Fruit fly (Drosophila melanogaster) whole organism, embryonic: ENCODE results near the gene tai.

Experiments
- Asciz ChIP-seq: fragments of 200-800 bp; sonication (Bioruptor generic); optimal IDR thresholded peaks from 2 replicates; lab custom pipeline; 2017; ENCODE audit warnings: missing biosample characterization, mild to moderate bottlenecking, missing genetic modification characterization, missing genetic modification reagents
- Awh ChIP-seq: fragments of 200-800 bp; sonication (Bioruptor generic); IDR thresholded peaks from 2 replicates; pipeline ENCODE4, ENCODE4 v1.3.6; 2022; ENCODE audit warnings: missing biosample characterization, missing genetic modification characterization
- Bdp1 ChIP-seq: fragments of 200-800 bp; sonication (Bioruptor generic); optimal IDR thresholded peaks from 3 replicates; lab custom pipeline; 2016; ENCODE audit warnings: missing biosample characterization, missing genetic modification characterization
- Bgb ChIP-seq: fragments of 200-800 bp; sonication (Bioruptor generic); IDR thresholded peaks from 2 replicates; pipeline ENCODE4 v1.3.6; 2022; ENCODE audit warnings: missing biosample characterization, missing genetic modification characterization; ENCODE audit not compliant: partially characterized antibody
- CG10543 ChIP-seq: fragments of 200-800 bp; sonication (Bioruptor generic); optimal IDR thresholded peaks from 3 replicates; lab custom pipeline; 2017; ENCODE audit warnings: missing biosample characterization, mild to moderate bottlenecking, missing genetic modification characterization, moderate library complexity
- CG10959 ChIP-seq: fragments of 200-800 bp; sonication (Bioruptor generic); IDR thresholded peaks from 2 replicates; pipeline ENCODE4 v1.3.6; 2022; ENCODE audit warnings: missing biosample characterization, missing genetic modification characterization
- CG11723 ChIP-seq: fragments of 200-800 bp; sonication (Bioruptor generic); optimal IDR thresholded peaks from 2 replicates; lab custom pipeline; 2017; ENCODE audit warnings: missing biosample characterization, mild to moderate bottlenecking, missing genetic modification characterization
- CG13894 ChIP-seq: fragments of 200-800 bp; sonication (Bioruptor generic); optimal IDR thresholded peaks from 3 replicates; lab custom pipeline; 2018; ENCODE audit warnings: missing biosample characterization, mild to moderate bottlenecking, missing genetic modification characterization, moderate library complexity
- CG1529 ChIP-seq: fragments of 200-800 bp; sonication (Bioruptor generic); optimal IDR thresholded peaks from 3 replicates; lab custom pipeline; 2018; ENCODE audit warnings: missing biosample characterization, missing genetic modification characterization
- CG1602 ChIP-seq: fragments of 200-800 bp; sonication (Bioruptor generic); optimal IDR thresholded peaks from 3 replicates; lab custom pipeline; 2016; ENCODE audit warnings: missing biosample characterization, missing genetic modification characterization
- CG1832 ChIP-seq: fragments of 200-800 bp; sonication (Bioruptor generic); optimal IDR thresholded peaks from 2 replicates; lab custom pipeline; 2017; ENCODE audit warnings: missing biosample characterization, mild to moderate bottlenecking, missing genetic modification characterization, inconsistent platforms
- CG2712 ChIP-seq: fragments of 200-800 bp; optimal IDR thresholded peaks from 3 replicates; lab custom pipeline; 2019; ENCODE audit warnings: missing biosample characterization, mild to moderate bottlenecking, missing genetic modification characterization, moderate library complexity
- CG30403 ChIP-seq: fragments of 200-800 bp; sonication (Bioruptor generic); optimal IDR thresholded peaks from 3 replicates; lab custom pipeline; 2016; ENCODE audit warnings: missing biosample characterization, missing genetic modification characterization
- CG31224 ChIP-seq: fragments of 200-800 bp; sonication (Bioruptor generic); IDR thresholded peaks from 2 replicates; pipeline ENCODE4 v1.3.6; 2022; ENCODE audit warnings: missing biosample characterization, missing genetic modification characterization
- CG3281 ChIP-seq: fragments of 200-800 bp; sonication (Bioruptor generic); optimal IDR thresholded peaks from 3 replicates; lab custom pipeline; 2017; ENCODE audit warnings: missing biosample characterization, mild to moderate bottlenecking, missing genetic modification characterization
- CG33213 ChIP-seq: fragments of 200-800 bp; sonication (Bioruptor generic); optimal IDR thresholded peaks from 3 replicates; lab custom pipeline; 2016; ENCODE audit warnings: missing biosample characterization, missing genetic modification characterization
- CG3847 ChIP-seq: fragments of 200-800 bp; sonication (Bioruptor generic); IDR thresholded peaks from 2 replicates; pipeline ENCODE4 v1.3.6; 2022; ENCODE audit warnings: missing biosample characterization, missing genetic modification characterization
- CG4328 ChIP-seq: fragments of 200-800 bp; sonication (Bioruptor generic); optimal IDR thresholded peaks from 3 replicates; lab custom pipeline; 2017; ENCODE audit warnings: missing biosample characterization, missing genetic modification reagents, missing genetic modification characterization
- CG4424 ChIP-seq: fragments of 200-800 bp; sonication (Bioruptor generic); optimal IDR thresholded peaks from 3 replicates; lab custom pipeline; 2016; ENCODE audit warnings: missing biosample characterization, missing genetic modification characterization
- CG4730 ChIP-seq: fragments of 200-800 bp; sonication (Bioruptor generic); IDR thresholded peaks from 2 replicates; pipeline ENCODE4 v1.3.6; 2022; ENCODE audit warnings: missing biosample characterization, missing genetic modification characterization
- CG8281 ChIP-seq: fragments of 200-800 bp; sonication (Bioruptor generic); optimal IDR thresholded peaks from 2 replicates; lab custom pipeline; 2018; ENCODE audit warnings: missing biosample characterization, mild to moderate bottlenecking, missing genetic modification characterization, moderate library complexity
- CG9215 ChIP-seq: fragments of 200-800 bp; sonication (Bioruptor generic); IDR thresholded peaks from 2 replicates; pipeline ENCODE4 v1.3.6; 2022; ENCODE audit warnings: missing biosample characterization, missing genetic modification characterization
- CG9727 ChIP-seq: fragments of 200-800 bp; sonication (Bioruptor generic); optimal IDR thresholded peaks from 3 replicates; lab custom pipeline; 2017; ENCODE audit warnings: missing biosample characterization, mild to moderate bottlenecking, missing genetic modification characterization
- CTCF ChIP-seq: fragments of 200-800 bp; sonication (Bioruptor generic); optimal IDR thresholded peaks from 2 replicates; lab custom pipeline; 2017; ENCODE audit warnings: missing biosample characterization, mild to moderate bottlenecking, missing genetic modification characterization, moderate library complexity
- CrebB ChIP-seq: fragments of 200-800 bp; sonication (Bioruptor generic); optimal IDR thresholded peaks from 3 replicates; lab custom pipeline; 2018; ENCODE audit warnings: missing biosample characterization, mild to moderate bottlenecking, missing genetic modification characterization
- Dad ChIP-seq: fragments of 200-800 bp; sonication (Bioruptor generic); optimal IDR thresholded peaks from 3 replicates; lab custom pipeline; 2016; ENCODE audit warnings: missing biosample characterization, missing genetic modification characterization
- HHEX ChIP-seq: fragments of 200-800 bp; sonication (Bioruptor generic); optimal IDR thresholded peaks from 3 replicates; lab custom pipeline; 2017; ENCODE audit warnings: missing biosample characterization, mild to moderate bottlenecking, missing genetic modification characterization, missing genetic modification reagents
- HLH54F ChIP-seq: fragments of 200-800 bp; sonication (Bioruptor generic); optimal IDR thresholded peaks from 3 replicates; lab custom pipeline; 2016; ENCODE audit warnings: missing biosample characterization, missing genetic modification characterization
- Hmr ChIP-seq: fragments of 200-800 bp; sonication (Bioruptor generic); optimal IDR thresholded peaks from 3 replicates; lab custom pipeline; 2017; ENCODE audit warnings: mild to moderate bottlenecking, missing biosample characterization, missing genetic modification reagents, missing genetic modification characterization
- Kr ChIP-seq: fragments of 200-800 bp; sonication (Bioruptor generic); optimal IDR thresholded peaks from 2 replicates; lab custom pipeline; 2017; ENCODE audit warnings: missing biosample characterization, mild to moderate bottlenecking, missing genetic modification characterization
- Rfx ChIP-seq: fragments of 200-800 bp; sonication (Bioruptor generic); IDR thresholded peaks from 2 replicates; pipeline ENCODE4 v1.3.6; 2022; ENCODE audit warnings: missing biosample characterization, missing genetic modification characterization
- Sry-β ChIP-seq: fragments of 200-800 bp; sonication (Bioruptor generic); optimal IDR thresholded peaks from 2 replicates; lab custom pipeline; 2018; ENCODE audit warnings: missing biosample characterization, mild to moderate bottlenecking, missing genetic modification characterization, moderate library complexity
- Trl ChIP-seq, 3 experiments: fragments of >200 bp in 2 of 3; fragments of 200-800 bp in 1 of 3; sonication (Bioruptor generic) in 1 of 3; optimal IDR thresholded peaks; 2 replicates in 1 of 3; 3 replicates in 2 of 3; lab custom pipeline; 2016 to 2017; ENCODE audit warnings: missing biosample characterization in 1 of 3, missing genetic modification characterization in 1 of 3
- Usf ChIP-seq: fragments of 200-800 bp; sonication (Bioruptor generic); optimal IDR thresholded peaks from 2 replicates; lab custom pipeline; 2017; ENCODE audit warnings: missing genotype, missing biosample characterization, missing genetic modification characterization
- abd-A ChIP-seq: fragments of 200-800 bp; sonication (Bioruptor generic); optimal IDR thresholded peaks from 3 replicates; lab custom pipeline; 2019; ENCODE audit warnings: missing biosample characterization, mild to moderate bottlenecking, missing genetic modification characterization, moderate library complexity
- bowl ChIP-seq: fragments of 200-800 bp; sonication (Bioruptor generic); IDR thresholded peaks from 2 replicates; pipeline ENCODE4 v1.3.6; 2022; ENCODE audit warnings: missing biosample characterization, missing genetic modification characterization
- danr ChIP-seq: fragments of 200-800 bp; sonication (Bioruptor generic); IDR thresholded peaks from 2 replicates; pipeline ENCODE4 v1.3.6; 2022; ENCODE audit warnings: missing biosample characterization, missing genetic modification characterization
- dimm ChIP-seq: fragments of 200-800 bp; sonication (Bioruptor generic); IDR thresholded peaks from 2 replicates; pipeline ENCODE4 v1.3.6; 2022; ENCODE audit warnings: missing biosample characterization, missing genetic modification characterization
- ewg ChIP-seq: fragments of 200-800 bp; sonication (Bioruptor generic); optimal IDR thresholded peaks from 3 replicates; lab custom pipeline; 2017; ENCODE audit warnings: mild to moderate bottlenecking, missing biosample characterization, missing genetic modification reagents, missing genetic modification characterization
- gcm2 ChIP-seq: fragments of 200-800 bp; sonication (Bioruptor generic); optimal IDR thresholded peaks from 2 replicates; lab custom pipeline; 2016; ENCODE audit warnings: missing biosample characterization, missing genetic modification characterization
- h ChIP-seq: fragments of >200 bp; optimal IDR thresholded peaks from 2 replicates; lab custom pipeline; 2017
- hbn ChIP-seq: fragments of 200-800 bp; sonication (Bioruptor generic); IDR thresholded peaks from 2 replicates; pipeline ENCODE4 v1.3.6; 2022; ENCODE audit warnings: missing biosample characterization, missing genetic modification characterization; ENCODE audit not compliant: partially characterized antibody
- lbe ChIP-seq: fragments of 200-800 bp; sonication (Bioruptor generic); optimal IDR thresholded peaks from 2 replicates; lab custom pipeline; 2016; ENCODE audit warnings: missing biosample characterization, mild to moderate bottlenecking, missing genetic modification characterization
- nmo ChIP-seq: fragments of 200-800 bp; sonication (Bioruptor generic); optimal IDR thresholded peaks from 2 replicates; lab custom pipeline; 2018; ENCODE audit warnings: missing biosample characterization, mild to moderate bottlenecking, missing genetic modification characterization, moderate library complexity
- p53 ChIP-seq: fragments of 200-800 bp; sonication (Bioruptor generic); optimal IDR thresholded peaks from 2 replicates; lab custom pipeline; 2016; ENCODE audit warnings: missing biosample characterization, missing genetic modification characterization
- prd ChIP-seq, 3 experiments: fragments of >200 bp in 2 of 3; fragments of 200-800 bp in 1 of 3; sonication (Bioruptor generic) in 1 of 3; optimal IDR thresholded peaks in 2 of 3; IDR thresholded peaks in 1 of 3; 2 replicates in 2 of 3; 3 replicates in 1 of 3; pipeline versions ENCODE4 v1.3.6 to Lab custom; 2017 to 2022; ENCODE audit warnings: missing biosample characterization in 1 of 3, missing genetic modification characterization in 1 of 3
- psq ChIP-seq: fragments of 200-800 bp; sonication (Bioruptor generic); optimal IDR thresholded peaks from 2 replicates; lab custom pipeline; 2017; ENCODE audit warnings: missing biosample characterization, missing genetic modification characterization
- usp ChIP-seq: fragments of >200 bp; optimal IDR thresholded peaks from 2 replicates; lab custom pipeline; 2017; ENCODE audit warnings: missing biosample characterization, missing genetic modification characterization
- z ChIP-seq: fragments of 200-800 bp; sonication (Bioruptor generic); IDR thresholded peaks from 3 replicates; pipeline ENCODE4 v1.3.6; 2022; ENCODE audit warnings: missing biosample characterization, missing genetic modification characterization

The tai gene

dm6 chr2L:9210864-9211701 lies 44.5 kb downstream of the tai start (continued):
- no peak for TF ChIP-seq Kr
- TF ChIP-seq gcm2 (GFP tag; lab: Kevin White, UChicago), result no peak
- no peak for TF ChIP-seq p53 (GFP tag; lab: Kevin White, UChicago)
- no peak for TF ChIP-seq CG1832 (GFP tag; lab: Kevin White, UChicago)
- peak; percentile 20 for TF ChIP-seq Dad (GFP tag; lab: Kevin White, UChicago)
- TF ChIP-seq CG4730 (GFP tag; lab: Robert Waterston, UW), result 0 out of 2 replicates have a peak, but pooled peaks have one; percentile 22
- peak; percentile 81 for TF ChIP-seq nmo (GFP tag; lab: Kevin White, UChicago)
- peak; percentile 13 for TF ChIP-seq CG4328 (GFP tag; lab: Kevin White, UChicago)
- TF ChIP-seq usp, result no peak
- TF ChIP-seq HHEX (GFP tag; lab: Kevin White, UChicago), result peak; percentile 52
- no peak for TF ChIP-seq dimm (GFP tag; lab: Robert Waterston, UW)
- peak; percentile 35 for TF ChIP-seq CG1602 (GFP tag; lab: Kevin White, UChicago)
- no peak for TF ChIP-seq hbn (GFP tag; lab: Robert Waterston, UW)
- TF ChIP-seq Rfx, result peak; percentile 53; the same call in 1 of the 2 replicates
- TF ChIP-seq danr (GFP tag; lab: Robert Waterston, UW), result no peak
- TF ChIP-seq CG10959 (GFP tag; lab: Robert Waterston, UW), result no peak
- no peak for TF ChIP-seq Trl (optimal IDR thresholded peaks at IDR 0.05; lab: Kevin White, UChicago)
- no peak for TF ChIP-seq Trl (GFP tag; optimal IDR thresholded peaks at IDR 0.05; lab: Kevin White, UChicago)
- TF ChIP-seq bowl (GFP tag; lab: Robert Waterston, UW), result peak; percentile 16; the same call in 1 of the 2 replicates
- TF ChIP-seq z (GFP tag; lab: Robert Waterston, UW), result no peak
- TF ChIP-seq CG1529 (GFP tag; lab: Kevin White, UChicago), result peak; percentile 40
- peak; percentile 34 for TF ChIP-seq Bdp1 (GFP tag; lab: Kevin White, UChicago)
- no peak for TF ChIP-seq Awh (GFP tag; lab: Robert Waterston, UW)
- peak; percentile 16 for TF ChIP-seq psq (GFP tag; lab: Kevin White, UChicago)
- TF ChIP-seq CG9215, result no peak
- TF ChIP-seq CG33213 (GFP tag; lab: Kevin White, UChicago), result no peak
- no peak for TF ChIP-seq abd-A (tag; lab: Kevin White, UChicago)
- TF ChIP-seq Sry-β (GFP tag; lab: Kevin White, UChicago), result no peak
- TF ChIP-seq Usf (GFP tag; lab: Kevin White, UChicago), result peak; percentile 3
- TF ChIP-seq CG11723, result peak; percentile 25
- peak; percentile 77 for TF ChIP-seq Hmr (GFP tag; lab: Kevin White, UChicago)
- peak; percentile 15 for TF ChIP-seq CG8281
- no peak for TF ChIP-seq CrebB
- peak; percentile 13 for TF ChIP-seq CG10543 (GFP tag; lab: Kevin White, UChicago)
- 0 out of 2 replicates have a peak, but pooled peaks have one; percentile 26 for TF ChIP-seq CG31224 (GFP tag; lab: Robert Waterston, UW)
- peak; percentile 94 for TF ChIP-seq lbe (GFP tag; lab: Kevin White, UChicago)
- TF ChIP-seq CTCF (GFP tag; lab: Kevin White, UChicago), result no peak
- peak; percentile 55 for TF ChIP-seq CG4424 (GFP tag; lab: Kevin White, UChicago)
- TF ChIP-seq Asciz (GFP tag; lab: Kevin White, UChicago), result peak; percentile 54
- TF ChIP-seq CG9727, result peak; percentile 58
- peak; percentile 9 for TF ChIP-seq CG13894
- no peak for TF ChIP-seq h (lab: Kevin White, UChicago)
- TF ChIP-seq CG3847, result no peak
- peak; percentile 50 for TF ChIP-seq ewg
- peak; percentile 70 for TF ChIP-seq CG2712 (tag; lab: Kevin White, UChicago)
- TF ChIP-seq CG30403, result peak; percentile 73
- no peak for TF ChIP-seq Bgb (GFP tag; lab: Robert Waterston, UW)
- TF ChIP-seq HLH54F (GFP tag; lab: Kevin White, UChicago), result no peak
- peak; percentile 69 for TF ChIP-seq CG3281
- no peak for TF ChIP-seq prd (optimal IDR thresholded peaks at IDR 0.05; lab: Kevin White, UChicago)
- peak; percentile 65 for TF ChIP-seq prd (GFP tag; IDR thresholded peaks at IDR 0.05; lab: Robert Waterston, UW)
